Worm (Caenorhabditis elegans) whole organism, L4/young adult: ENCODE data around the gene pes-23.

Experiments
- W03F9.2 ChIP-seq: fragments of 150-350 bp; optimal IDR thresholded peaks from 2 replicates; lab custom pipeline; 2014; ENCODE audit warnings: missing biosample characterization, missing genetic modification characterization
- dao-5 ChIP-seq: sonication (generic microtip); optimal IDR thresholded peaks from 2 replicates; lab custom pipeline; 2016; ENCODE audit warnings: missing genotype, missing genetic modification characterization, moderate library complexity, missing compliant biosample characterization
- him-1 ChIP-seq: sonication (generic microtip); optimal IDR thresholded peaks from 2 replicates; lab custom pipeline; 2016; ENCODE audit warnings: missing genotype, missing genetic modification reagents, missing genetic modification characterization, missing compliant biosample characterization

DNA sequence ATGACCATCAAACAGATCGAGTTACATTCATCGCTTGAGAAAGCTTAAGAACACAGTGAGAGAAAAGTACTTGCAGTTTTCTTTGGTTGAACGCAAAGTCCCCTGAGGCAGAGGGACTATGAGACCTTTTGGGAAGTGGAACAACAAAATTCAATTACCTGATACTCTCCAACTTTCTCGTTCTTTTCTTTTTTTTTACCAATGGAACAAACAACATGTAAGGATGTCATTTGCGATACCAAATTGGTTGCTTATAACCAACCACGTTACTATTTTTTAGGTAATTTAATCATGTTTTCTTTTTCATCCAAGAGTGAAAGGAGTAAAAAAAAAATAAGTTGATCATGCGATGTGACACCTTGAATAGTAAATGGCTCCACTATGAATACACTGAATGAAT, 44.4 kb upstream of the pes-23 start:
- no peak for TF ChIP-seq him-1 (tag; lab: Kevin White, UChicago)
- TF ChIP-seq dao-5 (tag; lab: Kevin White, UChicago), result no peak
- no peak for TF ChIP-seq W03F9.2 (tag; lab: Kevin White, UChicago)
